Worm (Caenorhabditis elegans) whole organism, young adult: ENCODE results near the gene F46F5.1.
A peak's percentile ranks its signal among the peaks of the same experiment; 100 is the strongest.

Source experiments
- B0035.1 ChIP-seq: sonication (generic microtip); optimal IDR thresholded peaks from 2 replicates; lab custom pipeline; 2016; ENCODE audit warnings: missing genetic modification characterization, mild to moderate bottlenecking, missing compliant biosample characterization, missing genotype, missing genetic modification reagents
- C17E4.6 ChIP-seq: fragments of 200-800 bp; sonication (Bioruptor generic); IDR thresholded peaks from 2 replicates; pipeline ENCODE4 v1.3.6; 2022; ENCODE audit warnings: missing genetic modification reagents, missing genetic modification characterization, missing compliant biosample characterization
- F10E7.11 ChIP-seq: sonication (generic microtip); optimal IDR thresholded peaks from 2 replicates; lab custom pipeline; 2017; ENCODE audit warnings: mild to moderate bottlenecking, missing genetic modification characterization, moderate library complexity, missing compliant biosample characterization
- F23B12.7 ChIP-seq: sonication (generic microtip); optimal IDR thresholded peaks from 2 replicates; lab custom pipeline; 2017; ENCODE audit warnings: missing genetic modification characterization, mild to moderate bottlenecking, missing compliant biosample characterization, antibody characterized with exemption, moderate library complexity; ENCODE audit not compliant: insufficient read depth
- F39B2.1 ChIP-seq: fragments of 200-800 bp; sonication (Bioruptor generic); IDR thresholded peaks from 2 replicates; pipeline ENCODE4 v1.3.6; 2022; ENCODE audit warnings: missing genetic modification reagents, missing genetic modification characterization, missing compliant biosample characterization
- F57A8.1 ChIP-seq: fragments of 200-800 bp; sonication (Bioruptor generic); optimal IDR thresholded peaks from 2 replicates; lab custom pipeline; 2018; ENCODE audit warnings: mild to moderate bottlenecking, missing genetic modification characterization, moderate library complexity, missing compliant biosample characterization
- K12H6.12 ChIP-seq: fragments of 200-800 bp; sonication (Bioruptor generic); optimal IDR thresholded peaks from 2 replicates; lab custom pipeline; 2018; ENCODE audit warnings: mild to moderate bottlenecking, missing genetic modification characterization, missing compliant biosample characterization
- Y53F4B.3 ChIP-seq: fragments of 200-800 bp; sonication (Bioruptor generic); IDR thresholded peaks from 2 replicates; pipeline ENCODE4 v1.3.6; 2022; ENCODE audit warnings: missing genetic modification reagents, missing genetic modification characterization, missing compliant biosample characterization
- Y56A3A.18 ChIP-seq: fragments of 200-800 bp; sonication (Bioruptor generic); IDR thresholded peaks from 2 replicates; pipeline ENCODE4 v1.3.6; 2022; ENCODE audit warnings: missing genetic modification reagents, missing genetic modification characterization, missing compliant biosample characterization
- Y67H2A.10 ChIP-seq: fragments of 200-800 bp; sonication (Bioruptor generic); conservative IDR thresholded peaks from 2 replicates; pipeline ENCODE4 v1.3.6; 2022; ENCODE audit warnings: missing genetic modification reagents, missing genetic modification characterization, missing compliant biosample characterization
- aptf-3 ChIP-seq: fragments of 200-800 bp; sonication (Bioruptor generic); IDR thresholded peaks from 2 replicates; pipeline ENCODE4 v1.3.6; 2022; ENCODE audit warnings: missing genetic modification characterization, missing compliant biosample characterization
- attf-3 ChIP-seq: fragments of 200-800 bp; sonication (Bioruptor generic); conservative IDR thresholded peaks from 2 replicates; pipeline ENCODE4 v1.3.6; 2022; ENCODE audit warnings: missing genetic modification reagents, missing genetic modification characterization, missing compliant biosample characterization
- attf-5 ChIP-seq: fragments of 200-800 bp; sonication (Bioruptor generic); optimal IDR thresholded peaks from 2 replicates; lab custom pipeline; 2018; ENCODE audit warnings: mild to moderate bottlenecking, missing genetic modification characterization, missing compliant biosample characterization
- cebp-1 ChIP-seq, 2 experiments: fragments of 200-800 bp in 1 of 2; sonication (Bioruptor generic) in 1 of 2; sonication (generic microtip) in 1 of 2; IDR thresholded peaks in 1 of 2; optimal IDR thresholded peaks in 1 of 2; 2 replicates each; pipeline versions ENCODE4 v1.3.6 to Lab custom; 2017 to 2022; ENCODE audit warnings: missing compliant biosample characterization in 2 of 2, missing genetic modification characterization in 2 of 2, mild to moderate bottlenecking in 1 of 2, missing genetic modification reagents in 1 of 2, moderate library complexity in 1 of 2
- ceh-27 ChIP-seq: fragments of 200-800 bp; sonication (Bioruptor generic); optimal IDR thresholded peaks from 2 replicates; lab custom pipeline; 2018; ENCODE audit warnings: mild to moderate bottlenecking, missing genetic modification characterization, moderate library complexity, missing compliant biosample characterization
- ceh-40 ChIP-seq: fragments of 200-800 bp; sonication (Bioruptor generic); IDR thresholded peaks from 2 replicates; pipeline ENCODE4 v1.3.6; 2022; ENCODE audit warnings: missing genetic modification characterization, missing compliant biosample characterization
- chd-7 ChIP-seq: sonication (generic microtip); optimal IDR thresholded peaks from 2 replicates; lab custom pipeline; 2016; ENCODE audit warnings: mild to moderate bottlenecking, missing genetic modification characterization, moderate library complexity, missing compliant biosample characterization
- dpff-1 ChIP-seq: sonication (generic microtip); optimal IDR thresholded peaks from 2 replicates; lab custom pipeline; 2017; ENCODE audit warnings: mild to moderate bottlenecking, missing genetic modification characterization, missing compliant biosample characterization
- egl-18 ChIP-seq: fragments of 200-800 bp; sonication (Bioruptor generic); IDR thresholded peaks from 2 replicates; pipeline ENCODE4 v1.3.6; 2022; ENCODE audit warnings: missing genetic modification reagents, missing genetic modification characterization, missing compliant biosample characterization
- egl-44 ChIP-seq: fragments of 200-800 bp; sonication (Bioruptor generic); IDR thresholded peaks from 2 replicates; pipeline ENCODE4 v1.3.6; 2022; ENCODE audit warnings: missing genetic modification reagents, missing genetic modification characterization, missing compliant biosample characterization
- egrh-3 ChIP-seq: fragments of 200-800 bp; sonication (Bioruptor generic); IDR thresholded peaks from 2 replicates; pipeline ENCODE4 v1.3.6; 2022; ENCODE audit warnings: missing genetic modification reagents, missing genetic modification characterization, missing compliant biosample characterization
- him-1 ChIP-seq: sonication (generic microtip); optimal IDR thresholded peaks from 2 replicates; lab custom pipeline; 2016; ENCODE audit warnings: missing genotype, missing genetic modification reagents, missing genetic modification characterization, missing compliant biosample characterization
- hmg-1.2 ChIP-seq: fragments of 200-800 bp; sonication (Bioruptor generic); IDR thresholded peaks from 2 replicates; pipeline ENCODE4 v1.3.6; 2022; ENCODE audit warnings: missing genetic modification reagents, missing genetic modification characterization, missing compliant biosample characterization
- hsf-1 ChIP-seq: fragments of 200-800 bp; sonication (Bioruptor generic); IDR thresholded peaks from 2 replicates; pipeline ENCODE4 v1.3.6; 2022; ENCODE audit warnings: missing genetic modification reagents, missing genetic modification characterization, missing compliant biosample characterization
- lsl-1 ChIP-seq: fragments of 200-800 bp; sonication (Bioruptor generic); optimal IDR thresholded peaks from 2 replicates; lab custom pipeline; 2018; ENCODE audit warnings: mild to moderate bottlenecking, missing genetic modification characterization, moderate library complexity, missing compliant biosample characterization
- madf-10 ChIP-seq: sonication (generic microtip); optimal IDR thresholded peaks from 2 replicates; lab custom pipeline; 2016; ENCODE audit warnings: mild to moderate bottlenecking, missing genetic modification characterization, missing compliant biosample characterization
- madf-6 ChIP-seq: fragments of 200-800 bp; sonication (Bioruptor generic); IDR thresholded peaks from 2 replicates; pipeline ENCODE4 v1.3.6; 2022; ENCODE audit warnings: missing genetic modification reagents, missing genetic modification characterization, missing compliant biosample characterization
- madf-8 ChIP-seq: fragments of 200-800 bp; sonication (Bioruptor generic); conservative IDR thresholded peaks from 2 replicates; pipeline ENCODE4 v1.3.6; 2022; ENCODE audit warnings: missing genetic modification reagents, missing genetic modification characterization, missing compliant biosample characterization
- mcd-1 ChIP-seq: fragments of 200-800 bp; sonication (Bioruptor generic); IDR thresholded peaks from 2 replicates; pipeline ENCODE4 v1.3.6; 2022; ENCODE audit warnings: missing genetic modification reagents, missing genetic modification characterization, missing compliant biosample characterization
- mxl-1 ChIP-seq: sonication (generic microtip); optimal IDR thresholded peaks from 2 replicates; lab custom pipeline; 2016; ENCODE audit warnings: missing genetic modification characterization, missing compliant biosample characterization
- nhr-80 ChIP-seq: sonication (generic microtip); optimal IDR thresholded peaks from 2 replicates; lab custom pipeline; 2016; ENCODE audit warnings: missing genetic modification characterization, missing compliant biosample characterization
- rcor-1 ChIP-seq: fragments of 200-800 bp; sonication (Bioruptor generic); IDR thresholded peaks from 2 replicates; pipeline ENCODE4 v1.3.6; 2022; ENCODE audit warnings: missing genetic modification reagents, missing genetic modification characterization, missing compliant biosample characterization
- repo-1 ChIP-seq: sonication (generic microtip); optimal IDR thresholded peaks from 2 replicates; lab custom pipeline; 2017; ENCODE audit warnings: mild to moderate bottlenecking, missing genetic modification characterization, missing compliant biosample characterization
- rpc-1 ChIP-seq, 2 experiments: fragments of 150-350 bp in 1 of 2; sonication (generic microtip) in 1 of 2; optimal IDR thresholded peaks; 2 replicates each; lab custom pipeline; 2014 to 2018; ENCODE audit warnings: missing biosample characterization in 1 of 2, missing genetic modification characterization in 1 of 2, missing genetic modification reagents in 1 of 2, missing genotype in 1 of 2
- sdz-38 ChIP-seq: sonication (generic microtip); optimal IDR thresholded peaks from 2 replicates; lab custom pipeline; 2016; ENCODE audit warnings: missing genotype, missing genetic modification characterization, missing compliant biosample characterization
- somi-1 ChIP-seq: fragments of 200-800 bp; sonication (Bioruptor generic); optimal IDR thresholded peaks from 2 replicates; lab custom pipeline; 2018; ENCODE audit warnings: mild to moderate bottlenecking, missing genetic modification characterization, missing compliant biosample characterization
- unc-130 ChIP-seq: sonication (generic microtip); optimal IDR thresholded peaks from 2 replicates; lab custom pipeline; 2016; ENCODE audit warnings: missing genetic modification reagents, missing genetic modification characterization, missing compliant biosample characterization
- xnd-1 ChIP-seq: sonication (generic microtip); optimal IDR thresholded peaks from 2 replicates; lab custom pipeline; 2016; ENCODE audit warnings: missing genotype, missing genetic modification reagents, missing genetic modification characterization, missing compliant biosample characterization
- zfh-2 ChIP-seq: fragments of 200-800 bp; sonication (Bioruptor generic); conservative IDR thresholded peaks from 2 replicates; pipeline ENCODE4 v1.3.6; 2022; ENCODE audit warnings: missing genetic modification reagents, missing genetic modification characterization, missing compliant biosample characterization
- ztf-18 ChIP-seq: sonication (generic microtip); optimal IDR thresholded peaks from 2 replicates; lab custom pipeline; 2016; ENCODE audit warnings: missing genotype, mild to moderate bottlenecking, missing genetic modification characterization, missing compliant biosample characterization
- ztf-6 ChIP-seq: fragments of 200-800 bp; sonication (Bioruptor generic); IDR thresholded peaks from 2 replicates; pipeline ENCODE4 v1.3.6; 2022; ENCODE audit warnings: missing genetic modification reagents, missing genetic modification characterization, missing compliant biosample characterization

Gene F46F5.1

ce11 chrII:762942-763341, 28.8 kb downstream of the F46F5.1 start:
- TF ChIP-seq unc-130 (GFP tag; lab: Kevin White, UChicago) (no peak), egrh-3 (GFP tag; lab: Robert Waterston, UW) (no peak), him-1 (no peak), egl-18 (GFP tag; lab: Robert Waterston, UW) (no peak), F23B12.7 (tag; lab: Kevin White, UChicago) (no peak), madf-6 (GFP tag; lab: Robert Waterston, UW) (no peak), F57A8.1 (GFP tag; lab: Kevin White, UChicago) (no peak), somi-1 (no peak), mcd-1 (GFP tag; lab: Robert Waterston, UW) (no peak), ceh-27 (GFP tag; lab: Kevin White, UChicago) (no peak), C17E4.6 (GFP tag; lab: Robert Waterston, UW) (no peak), attf-5 (GFP tag; lab: Kevin White, UChicago) (no peak), F39B2.1 (GFP tag; lab: Robert Waterston, UW) (no peak), ceh-40 (GFP tag; lab: Robert Waterston, UW) (no peak), dpff-1 (no peak), chd-7 (tag; lab: Kevin White, UChicago) (no peak), attf-3 (GFP tag; lab: Robert Waterston, UW) (no peak), nhr-80 (tag; lab: Kevin White, UChicago) (no peak), ztf-18 (no peak), cebp-1 (GFP tag; IDR thresholded peaks at IDR 0.05; lab: Robert Waterston, UW) (no peak), cebp-1 (tag; optimal IDR thresholded peaks at IDR 0.05; lab: Kevin White, UChicago) (no peak)

ce11 chrII:760276-760675, 31.5 kb downstream of the F46F5.1 start:
- TF ChIP-seq nhr-80 (tag; lab: Kevin White, UChicago) (peak; percentile 10), Y67H2A.10 (GFP tag; lab: Robert Waterston, UW) (no peak), cebp-1 (GFP tag; IDR thresholded peaks at IDR 0.05; lab: Robert Waterston, UW) (no peak), cebp-1 (tag; optimal IDR thresholded peaks at IDR 0.05; lab: Kevin White, UChicago) (peak; percentile 30)

DNA sequence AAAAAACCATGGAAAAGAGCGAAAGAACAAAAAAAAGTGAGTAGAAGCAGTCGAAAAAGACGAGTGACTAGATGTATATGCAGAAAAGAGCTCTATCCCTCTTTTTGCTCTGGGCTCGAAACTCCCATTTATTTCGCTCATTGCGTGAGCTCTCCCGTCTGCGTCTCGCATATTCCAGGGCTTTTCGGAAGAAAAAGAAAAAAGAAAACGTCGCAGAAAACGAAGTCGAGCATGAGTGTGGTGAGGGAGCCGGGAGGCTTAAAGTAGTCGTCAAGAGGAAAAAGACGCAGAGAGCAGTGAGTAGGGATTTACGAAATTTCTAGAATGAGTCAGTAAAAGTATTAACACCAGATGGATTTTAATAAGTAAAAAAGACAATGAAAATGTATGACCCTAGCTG, 31.9 kb downstream of the F46F5.1 start:
- TF ChIP-seq cebp-1 (GFP tag; IDR thresholded peaks at IDR 0.05; lab: Robert Waterston, UW): no peak
- TF ChIP-seq cebp-1 (tag; optimal IDR thresholded peaks at IDR 0.05; lab: Kevin White, UChicago): no peak
- TF ChIP-seq K12H6.12: peak; percentile 19
- TF ChIP-seq hmg-1.2 (GFP tag; lab: Robert Waterston, UW): peak; percentile 26; the same call in 1 of the 2 replicates
- TF ChIP-seq lsl-1 (GFP tag; lab: Kevin White, UChicago): no peak
- peak; percentile 51; the same call in 1 of the 2 replicates for TF ChIP-seq zfh-2

DNA sequence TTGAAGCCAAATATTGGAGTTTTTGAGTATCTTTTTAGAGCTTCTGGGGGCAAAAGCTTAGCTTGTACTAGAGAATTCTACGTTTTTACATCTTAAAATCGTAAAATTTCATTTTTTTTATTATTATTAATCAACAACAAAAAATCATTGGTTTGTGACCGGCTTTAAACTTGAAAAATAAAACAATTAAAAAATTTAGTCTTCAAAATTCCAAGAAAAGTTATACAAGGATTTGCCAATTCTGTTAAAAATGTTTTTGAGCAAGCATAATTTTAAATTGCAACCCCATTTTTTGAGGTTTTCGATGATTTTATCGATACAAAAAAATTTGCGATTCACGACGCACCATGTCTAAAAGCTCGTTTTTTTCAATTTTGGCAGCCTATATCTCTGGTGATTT, 34.5 kb downstream of the F46F5.1 start:
- TF ChIP-seq hsf-1 (GFP tag; lab: Robert Waterston, UW): no peak
- no peak for TF ChIP-seq ztf-18
- TF ChIP-seq madf-6 (GFP tag; lab: Robert Waterston, UW): no peak
- TF ChIP-seq ztf-6: no peak
- TF ChIP-seq madf-8: no peak
- no peak for TF ChIP-seq madf-10 (tag; lab: Kevin White, UChicago)
- no peak for TF ChIP-seq aptf-3
- TF ChIP-seq rcor-1 (GFP tag; lab: Robert Waterston, UW): no peak
- TF ChIP-seq mxl-1 (tag; lab: Kevin White, UChicago): no peak
- TF ChIP-seq B0035.1 (tag; lab: Kevin White, UChicago): no peak
- no peak for TF ChIP-seq repo-1
- TF ChIP-seq Y53F4B.3 (GFP tag; lab: Robert Waterston, UW): no peak
- no peak for TF ChIP-seq egl-44
- TF ChIP-seq Y56A3A.18: no peak
- TF ChIP-seq rpc-1 (optimal IDR thresholded peaks at IDR 0.05; lab: Kevin White, UChicago): no peak
- TF ChIP-seq rpc-1 (tag; optimal IDR thresholded peaks at IDR 0.05; lab: Kevin White, UChicago): no peak
- TF ChIP-seq F10E7.11 (tag; lab: Kevin White, UChicago): no peak
- no peak for TF ChIP-seq cebp-1 (GFP tag; IDR thresholded peaks at IDR 0.05; lab: Robert Waterston, UW)
- no peak for TF ChIP-seq cebp-1 (tag; optimal IDR thresholded peaks at IDR 0.05; lab: Kevin White, UChicago)
- TF ChIP-seq sdz-38 (tag; lab: Kevin White, UChicago): no peak
- no peak for TF ChIP-seq xnd-1 (tag; lab: Kevin White, UChicago)
